Worm (Caenorhabditis elegans): ENCODE data around the gene K03H1.9.

DNA sequence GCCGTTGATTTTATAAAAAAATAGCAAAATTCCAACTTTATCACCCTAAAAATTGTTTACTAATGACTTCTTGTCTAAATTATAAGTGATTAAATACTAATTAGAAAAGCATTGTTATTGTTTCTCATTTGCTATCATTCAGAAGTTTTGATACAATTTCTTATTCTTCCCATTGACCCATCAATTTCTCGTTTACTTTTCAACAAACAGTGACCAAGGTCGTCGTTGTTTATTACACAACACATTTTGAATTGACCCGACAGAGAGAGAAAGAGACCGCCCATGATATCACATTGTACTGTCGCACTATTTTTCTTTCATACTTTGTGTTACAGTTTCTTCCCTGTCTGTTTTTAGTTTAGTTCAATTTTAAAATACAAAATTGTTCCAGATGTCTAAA, 13.9 kb downstream of the K03H1.9 start, which contains the start of gene ttr-2:
- TF ChIP-seq ama-1 (optimal IDR thresholded peaks at IDR 0.05) (no peak), pes-1 (GFP tag; IDR thresholded peaks at IDR 0.05) (no peak), ceh-13 (GFP tag; optimal IDR thresholded peaks at IDR 0.05) (no peak), flt-1 (GFP tag; IDR thresholded peaks at IDR 0.05) (no peak), ets-7 (tag; optimal IDR thresholded peaks at IDR 0.05) (no peak), tra-4 (tag; optimal IDR thresholded peaks at IDR 0.05) (no peak), F13C5.2 (tag; optimal IDR thresholded peaks at IDR 0.05) (no peak), B0310.2 (tag; optimal IDR thresholded peaks at IDR 0.05) (no peak), hmbx-1 (tag; optimal IDR thresholded peaks at IDR 0.05) (no peak), tbx-37 (GFP tag; conservative IDR thresholded peaks at IDR 0.05) (no peak), hnd-1 (tag; optimal IDR thresholded peaks at IDR 0.05) (no peak), tbx-11 (GFP tag; IDR thresholded peaks at IDR 0.05) (no peak), sea-1 (GFP tag; conservative IDR thresholded peaks at IDR 0.05) (no peak)
